Worm (Caenorhabditis elegans) whole organism, young adult: ENCODE data around the gene twk-42.

Experiments used
- B0019.2 ChIP-seq: fragments of 200-800 bp; sonication (Bioruptor generic); conservative IDR thresholded peaks from 2 replicates; pipeline ENCODE4 v1.3.6; 2022; ENCODE audit warnings: missing genetic modification reagents, missing genetic modification characterization, missing compliant biosample characterization
- B0261.1 ChIP-seq: sonication (generic microtip); optimal IDR thresholded peaks from 2 replicates; lab custom pipeline; 2016; ENCODE audit warnings: mild to moderate bottlenecking, missing genetic modification characterization, moderate library complexity, missing compliant biosample characterization
- C17E4.6 ChIP-seq: fragments of 200-800 bp; sonication (Bioruptor generic); IDR thresholded peaks from 2 replicates; pipeline ENCODE4 v1.3.6; 2022; ENCODE audit warnings: missing genetic modification reagents, missing genetic modification characterization, missing compliant biosample characterization
- F33H1.4 ChIP-seq: fragments of 200-800 bp; sonication (Bioruptor generic); IDR thresholded peaks from 2 replicates; pipeline ENCODE4 v1.3.6; 2022; ENCODE audit warnings: missing genetic modification reagents, missing genetic modification characterization, missing compliant biosample characterization
- Y53G8AR.9 ChIP-seq: fragments of 200-800 bp; sonication (Bioruptor generic); conservative IDR thresholded peaks from 2 replicates; pipeline ENCODE4 v1.3.6; 2022; ENCODE audit warnings: missing genetic modification reagents, missing genetic modification characterization, missing compliant biosample characterization
- Y79H2A.3 ChIP-seq: fragments of 200-800 bp; sonication (Bioruptor generic); conservative IDR thresholded peaks from 2 replicates; pipeline ENCODE4 v1.3.6; 2022; ENCODE audit warnings: missing genetic modification reagents, missing genetic modification characterization, missing compliant biosample characterization
- attf-6 ChIP-seq: fragments of 200-800 bp; sonication (Bioruptor generic); IDR thresholded peaks from 2 replicates; pipeline ENCODE4 v1.3.6; 2022; ENCODE audit warnings: missing genetic modification reagents, missing genetic modification characterization, missing compliant biosample characterization
- bed-2 ChIP-seq: fragments of 200-800 bp; sonication (Bioruptor generic); IDR thresholded peaks from 2 replicates; pipeline ENCODE4 v1.3.6; 2022; ENCODE audit warnings: missing genetic modification reagents, missing genetic modification characterization, missing compliant biosample characterization
- cebp-2 ChIP-seq: fragments of 200-800 bp; sonication (Bioruptor generic); IDR thresholded peaks from 2 replicates; pipeline ENCODE4 v1.3.6; 2022; ENCODE audit warnings: missing genetic modification characterization, missing compliant biosample characterization
- ceh-100 ChIP-seq: fragments of 200-800 bp; sonication (Bioruptor generic); IDR thresholded peaks from 2 replicates; pipeline ENCODE4 v1.3.6; 2022; ENCODE audit warnings: missing genetic modification reagents, missing genetic modification characterization, missing compliant biosample characterization
- ceh-40 ChIP-seq: fragments of 200-800 bp; sonication (Bioruptor generic); IDR thresholded peaks from 2 replicates; pipeline ENCODE4 v1.3.6; 2022; ENCODE audit warnings: missing genetic modification characterization, missing compliant biosample characterization
- ceh-58 ChIP-seq: fragments of 200-800 bp; sonication (Bioruptor generic); IDR thresholded peaks from 2 replicates; pipeline ENCODE4 v1.3.6; 2022; ENCODE audit warnings: missing genetic modification characterization, missing compliant biosample characterization
- ceh-91 ChIP-seq: fragments of 200-800 bp; sonication (Bioruptor generic); IDR thresholded peaks from 2 replicates; pipeline ENCODE4 v1.3.6; 2022; ENCODE audit warnings: missing genetic modification reagents, missing genetic modification characterization, missing compliant biosample characterization
- dpl-1 ChIP-seq: fragments of 150-350 bp; optimal IDR thresholded peaks from 2 replicates; lab custom pipeline; 2014; ENCODE audit warnings: missing biosample characterization, missing genetic modification reagents, missing genetic modification characterization
- efl-1 ChIP-seq: fragments of 150-350 bp; optimal IDR thresholded peaks from 2 replicates; lab custom pipeline; 2014; ENCODE audit warnings: missing biosample characterization, missing genetic modification reagents, missing genetic modification characterization
- ekl-4 ChIP-seq: fragments of 200-800 bp; sonication (Bioruptor generic); IDR thresholded peaks from 2 replicates; pipeline ENCODE4 v1.3.6; 2022; ENCODE audit warnings: missing genetic modification reagents, missing genetic modification characterization, missing compliant biosample characterization
- hlh-12 ChIP-seq: sonication (generic microtip); optimal IDR thresholded peaks from 2 replicates; lab custom pipeline; 2016; ENCODE audit warnings: missing genetic modification characterization, missing compliant biosample characterization
- let-607 ChIP-seq, 2 experiments: fragments of 200-800 bp in 1 of 2; sonication (Bioruptor generic) in 1 of 2; sonication (generic microtip) in 1 of 2; optimal IDR thresholded peaks; 2 replicates each; lab custom pipeline; 2016 to 2018; ENCODE audit warnings: mild to moderate bottlenecking in 2 of 2, missing compliant biosample characterization in 2 of 2, missing genetic modification characterization in 2 of 2, moderate library complexity in 2 of 2, missing genotype in 1 of 2
- lin-26 ChIP-seq: fragments of 200-800 bp; sonication (Bioruptor generic); IDR thresholded peaks from 2 replicates; pipeline ENCODE4 v1.3.6; 2022; ENCODE audit warnings: missing genetic modification reagents, missing genetic modification characterization, missing compliant biosample characterization
- lin-40 ChIP-seq: sonication (generic microtip); optimal IDR thresholded peaks from 2 replicates; lab custom pipeline; 2016; ENCODE audit warnings: missing genetic modification characterization, mild to moderate bottlenecking, missing compliant biosample characterization, missing genotype, missing genetic modification reagents
- lsy-27 ChIP-seq: sonication (generic microtip); optimal IDR thresholded peaks from 2 replicates; lab custom pipeline; 2017; ENCODE audit warnings: missing genetic modification characterization, mild to moderate bottlenecking, missing compliant biosample characterization, antibody characterized with exemption, missing genotype, borderline replicate concordance; ENCODE audit not compliant: insufficient read depth
- mel-28 ChIP-seq: sonication (generic microtip); optimal IDR thresholded peaks from 2 replicates; lab custom pipeline; 2016; ENCODE audit warnings: borderline replicate concordance, mild to moderate bottlenecking, missing genetic modification characterization, missing compliant biosample characterization
- nfyb-1 ChIP-seq: fragments of 200-800 bp; sonication (Bioruptor generic); IDR thresholded peaks from 2 replicates; pipeline ENCODE4 v1.3.6; 2022; ENCODE audit warnings: missing genetic modification reagents, missing genetic modification characterization, missing compliant biosample characterization
- nhr-179 ChIP-seq: sonication (generic microtip); optimal IDR thresholded peaks from 2 replicates; lab custom pipeline; 2016; ENCODE audit warnings: mild to moderate bottlenecking, missing genetic modification characterization, missing compliant biosample characterization
- nhr-80 ChIP-seq: sonication (generic microtip); optimal IDR thresholded peaks from 2 replicates; lab custom pipeline; 2016; ENCODE audit warnings: missing genetic modification characterization, missing compliant biosample characterization
- pha-4 ChIP-seq: fragments of 150-350 bp; sonication (generic microtip); optimal IDR thresholded peaks from 2 replicates; lab custom pipeline; 2014; ENCODE audit warnings: missing biosample characterization, missing genetic modification reagents, missing genetic modification characterization
- rec-8 ChIP-seq, 2 experiments: sonication (generic microtip); optimal IDR thresholded peaks; 2 replicates each; lab custom pipeline; 2016; ENCODE audit warnings: mild to moderate bottlenecking in 2 of 2, missing genetic modification characterization in 2 of 2, missing genetic modification reagents in 2 of 2, missing genotype in 2 of 2, missing biosample characterization in 1 of 2, missing compliant biosample characterization in 1 of 2, moderate library complexity in 1 of 2
- repo-1 ChIP-seq: sonication (generic microtip); optimal IDR thresholded peaks from 2 replicates; lab custom pipeline; 2017; ENCODE audit warnings: mild to moderate bottlenecking, missing genetic modification characterization, missing compliant biosample characterization
- sea-2 ChIP-seq: fragments of 200-800 bp; sonication (Bioruptor generic); IDR thresholded peaks from 2 replicates; pipeline ENCODE4 v1.3.6; 2022; ENCODE audit warnings: missing genetic modification characterization, missing compliant biosample characterization
- snpc-1.3 ChIP-seq: sonication (generic microtip); optimal IDR thresholded peaks from 2 replicates; lab custom pipeline; 2017; ENCODE audit warnings: missing genetic modification characterization, mild to moderate bottlenecking, missing compliant biosample characterization, antibody characterized with exemption, moderate library complexity, missing genotype, missing genetic modification reagents; ENCODE audit not compliant: insufficient read depth
- somi-1 ChIP-seq: fragments of 200-800 bp; sonication (Bioruptor generic); optimal IDR thresholded peaks from 2 replicates; lab custom pipeline; 2018; ENCODE audit warnings: mild to moderate bottlenecking, missing genetic modification characterization, missing compliant biosample characterization
- tbp1 ChIP-seq: fragments of 200-800 bp; sonication (Bioruptor generic); optimal IDR thresholded peaks from 2 replicates; lab custom pipeline; 2018; ENCODE audit warnings: mild to moderate bottlenecking, missing genetic modification characterization, missing compliant biosample characterization
- unc-62 ChIP-seq: fragments of 150-350 bp; optimal IDR thresholded peaks from 2 replicates; lab custom pipeline; 2014; ENCODE audit warnings: missing biosample characterization, missing genetic modification reagents, missing genetic modification characterization
- ztf-22 ChIP-seq: fragments of 200-800 bp; sonication (Bioruptor generic); optimal IDR thresholded peaks from 2 replicates; lab custom pipeline; 2018; ENCODE audit warnings: mild to moderate bottlenecking, missing genetic modification characterization, moderate library complexity, missing compliant biosample characterization

Gene twk-42

ce11 chrV:17699659-17700058 lies 32.8 kb downstream of the twk-42 start, which contains the start of gene Y26G10.6:
Gene Y26G10.6, plus strand, starts transcription at chrV:17699959.
- TF ChIP-seq C17E4.6 (GFP tag; lab: Robert Waterston, UW) (no peak), sea-2 (no peak)

ce11 chrV:17699097-17699496 lies 33.3 kb downstream of the twk-42 start, which contains the start of gene Y26G10.4:
Gene Y26G10.4, minus strand, starts transcription at chrV:17699197.
- TF ChIP-seq ceh-58 (no peak), bed-2 (no peak), snpc-1.3 (tag; lab: Kevin White, UChicago) (no peak), mel-28 (no peak), tbp1 (GFP tag; lab: Kevin White, UChicago) (no peak), efl-1 (no peak), repo-1 (tag; lab: Kevin White, UChicago) (no peak), hlh-12 (no peak), F33H1.4 (GFP tag; lab: Robert Waterston, UW) (no peak), nhr-179 (tag; lab: Kevin White, UChicago) (no peak), nfyb-1 (no peak), cebp-2 (GFP tag; lab: Robert Waterston, UW) (no peak)
- TF ChIP-seq, all 124 proteins: peak for 0

ce11 chrV:17696753-17697152 lies 35.7 kb downstream of the twk-42 start, which contains the start of gene spp-29:
Gene spp-29, minus strand, starts transcription at chrV:17696853.
- TF ChIP-seq ztf-22 (GFP tag; lab: Kevin White, UChicago) (no peak), ekl-4 (GFP tag; lab: Robert Waterston, UW) (no peak), nhr-80 (no peak), unc-62 (GFP tag; lab: Kevin White, UChicago) (no peak), lin-40 (no peak), somi-1 (GFP tag; lab: Kevin White, UChicago) (no peak), C17E4.6 (GFP tag; lab: Robert Waterston, UW) (no peak), Y79H2A.3 (no peak), ceh-100 (no peak), lin-26 (no peak), B0261.1 (tag; lab: Kevin White, UChicago) (no peak), let-607 (tag; optimal IDR thresholded peaks at IDR 0.05; lab: Kevin White, UChicago) (no peak), rec-8 (tag; optimal IDR thresholded peaks at IDR 0.05; lab: Kevin White, UChicago) (no peak), dpl-1 (GFP tag; lab: Kevin White, UChicago) (no peak), Y53G8AR.9 (GFP tag; lab: Robert Waterston, UW) (no peak), ceh-40 (GFP tag; lab: Robert Waterston, UW) (no peak), ceh-91 (GFP tag; lab: Robert Waterston, UW) (no peak), attf-6 (GFP tag; lab: Robert Waterston, UW) (no peak), pha-4 (no peak)

ce11 chrV:17695802-17696201 lies 36.6 kb downstream of the twk-42 start, which contains the start of gene Y26G10.1:
Gene Y26G10.1, minus strand, starts transcription at chrV:17695902.
- TF ChIP-seq B0019.2 (GFP tag; lab: Robert Waterston, UW): no peak
- TF ChIP-seq lsy-27 (tag; lab: Kevin White, UChicago): no peak
